Worm (Caenorhabditis elegans): ENCODE measurements around the gene skpo-1.

DNA sequence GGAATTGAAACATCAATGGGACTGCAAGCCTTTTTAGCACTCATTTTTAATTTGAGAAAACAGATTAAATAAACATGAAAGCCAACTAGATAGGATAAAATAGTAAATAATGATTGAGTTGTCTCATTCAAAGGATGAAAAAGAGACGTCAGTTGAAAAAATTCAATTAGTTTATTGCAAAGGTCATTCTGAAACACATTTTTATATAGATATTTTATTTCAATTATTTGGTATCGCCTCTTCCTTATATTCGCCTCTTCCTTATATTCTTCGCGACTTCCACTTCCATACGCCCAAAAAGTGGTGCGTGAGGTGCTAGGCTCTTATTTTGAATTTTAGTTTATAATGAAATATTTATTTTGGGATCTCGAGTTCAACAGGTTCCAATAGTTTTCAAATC lies 30.4 kb upstream of the skpo-1 start, which contains the start of gene acp-4:
- TF ChIP-seq ama-1 (optimal IDR thresholded peaks at IDR 0.05) (no peak), zag-1 (tag; optimal IDR thresholded peaks at IDR 0.05) (no peak), pag-3 (tag; optimal IDR thresholded peaks at IDR 0.05; ENCODE audit: borderline replicate concordance, insufficient read depth) (no peak), grh-1 (GFP tag; IDR thresholded peaks at IDR 0.05) (no peak), nhr-11 (tag; optimal IDR thresholded peaks at IDR 0.05) (no peak), rnt-1 (tag; optimal IDR thresholded peaks at IDR 0.05) (no peak), ceh-82 (tag; optimal IDR thresholded peaks at IDR 0.05) (no peak), lin-13 (GFP tag; optimal IDR thresholded peaks at IDR 0.05) (no peak), dpl-1 (GFP tag; optimal IDR thresholded peaks at IDR 0.05) (no peak), unc-62 (GFP tag; optimal IDR thresholded peaks at IDR 0.05) (no peak), snpc-4 (tag; optimal IDR thresholded peaks at IDR 0.05) (no peak), alr-1 (tag; optimal IDR thresholded peaks at IDR 0.05; ENCODE audit: borderline replicate concordance) (no peak)

All from whole organism, L1 larva.